Worm (Caenorhabditis elegans): Measurements from ENCODE around the gene grl-14.

The grl-14 gene

DNA sequence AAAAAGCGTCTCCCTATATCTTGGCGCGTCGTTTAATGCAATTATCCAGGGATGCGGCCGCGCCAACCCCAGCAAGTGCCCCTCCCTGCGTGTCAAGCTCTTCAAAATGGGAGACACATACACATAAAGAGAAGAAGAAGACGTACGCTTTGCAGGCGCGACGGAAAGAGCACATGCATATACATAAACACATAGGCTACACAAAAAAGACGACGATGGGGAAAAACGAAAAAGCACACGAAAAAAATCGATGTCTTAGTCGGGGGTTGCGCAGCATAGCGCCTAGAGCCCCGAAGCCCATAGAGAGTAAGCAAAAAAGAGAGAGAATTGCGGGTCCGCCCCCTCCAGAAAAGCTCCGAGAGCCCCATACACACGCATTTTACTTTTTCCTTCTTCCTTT lies 36.3 kb upstream of the grl-14 start, which contains the start of gene tpan-1 (continued):
- TF ChIP-seq C06A6.2 (GFP tag; conservative IDR thresholded peaks at IDR 0.05) (no peak), K12H6.12 (tag; optimal IDR thresholded peaks at IDR 0.05) (peak; percentile 53), T07F8.4 (tag; optimal IDR thresholded peaks at IDR 0.05) (no peak), F49E8.2 (tag; optimal IDR thresholded peaks at IDR 0.05; ENCODE audit: insufficient read depth) (no peak), ztf-18 (tag; optimal IDR thresholded peaks at IDR 0.05) (no peak), attf-5 (GFP tag; optimal IDR thresholded peaks at IDR 0.05) (no peak), Y95B8A.8 (GFP tag; IDR thresholded peaks at IDR 0.05) (no peak), ceh-91 (GFP tag; IDR thresholded peaks at IDR 0.05) (no peak), F10E7.11 (tag; optimal IDR thresholded peaks at IDR 0.05) (no peak), ceh-40 (GFP tag; IDR thresholded peaks at IDR 0.05) (no peak), ceh-58 (GFP tag; IDR thresholded peaks at IDR 0.05) (no peak), cebp-1 (GFP tag; IDR thresholded peaks at IDR 0.05) (no peak), cebp-1 (tag; optimal IDR thresholded peaks at IDR 0.05) (peak; percentile 46), egl-18 (GFP tag; IDR thresholded peaks at IDR 0.05) (no peak), F55B11.4 (tag; optimal IDR thresholded peaks at IDR 0.05; ENCODE audit: borderline replicate concordance, insufficient read depth) (no peak), hsf-1 (GFP tag; IDR thresholded peaks at IDR 0.05) (no peak), Y67H2A.10 (GFP tag; conservative IDR thresholded peaks at IDR 0.05) (no peak), snpc-4 (GFP tag; optimal IDR thresholded peaks at IDR 0.05) (no peak), snpc-4 (tag; optimal IDR thresholded peaks at IDR 0.05) (peak in 1 of 4 experiments; percentile 36), akir-1 (GFP tag; optimal IDR thresholded peaks at IDR 0.05) (no peak), ztf-6 (GFP tag; IDR thresholded peaks at IDR 0.05) (no peak), snpc-3.4 (tag; optimal IDR thresholded peaks at IDR 0.05) (no peak), mxl-1 (tag; optimal IDR thresholded peaks at IDR 0.05) (no peak), C17E4.6 (GFP tag; IDR thresholded peaks at IDR 0.05) (no peak), madf-10 (tag; optimal IDR thresholded peaks at IDR 0.05) (peak; percentile 90), ekl-4 (GFP tag; IDR thresholded peaks at IDR 0.05) (0 out of 2 replicates have a peak, but pooled peaks have one; percentile 22), cebp-2 (GFP tag; IDR thresholded peaks at IDR 0.05) (no peak), tbx-9 (tag; optimal IDR thresholded peaks at IDR 0.05; ENCODE audit: borderline replicate concordance) (no peak), attf-6 (GFP tag; IDR thresholded peaks at IDR 0.05) (no peak), ceh-27 (GFP tag; optimal IDR thresholded peaks at IDR 0.05) (peak; percentile 15), lag-1 (GFP tag; IDR thresholded peaks at IDR 0.05) (no peak), rcor-1 (GFP tag; IDR thresholded peaks at IDR 0.05) (no peak), unc-62 (GFP tag; optimal IDR thresholded peaks at IDR 0.05) (no peak), let-526 (GFP tag; IDR thresholded peaks at IDR 0.05) (no peak), egl-44 (GFP tag; IDR thresholded peaks at IDR 0.05) (no peak), zfh-2 (GFP tag; conservative IDR thresholded peaks at IDR 0.05) (peak; percentile 65; the same call in 1 of the 2 replicates), hmg-1.2 (GFP tag; IDR thresholded peaks at IDR 0.05) (peak; percentile 14; the same call in 1 of the 2 replicates), ztf-26 (tag; optimal IDR thresholded peaks at IDR 0.05) (no peak), nfya-2 (GFP tag; IDR thresholded peaks at IDR 0.05) (no peak), D2030.7 (GFP tag; IDR thresholded peaks at IDR 0.05) (no peak), snpc-1.3 (tag; optimal IDR thresholded peaks at IDR 0.05; ENCODE audit: insufficient read depth) (no peak), mes-4 (tag; optimal IDR thresholded peaks at IDR 0.05) (no peak), nfyb-1 (GFP tag; IDR thresholded peaks at IDR 0.05) (no peak), nhr-90 (tag; optimal IDR thresholded peaks at IDR 0.05) (no peak), lir-1 (GFP tag; conservative IDR thresholded peaks at IDR 0.05) (no peak), lsy-27 (tag; optimal IDR thresholded peaks at IDR 0.05; ENCODE audit: borderline replicate concordance, insufficient read depth) (no peak), chd-7 (tag; optimal IDR thresholded peaks at IDR 0.05) (no peak), nhr-120 (GFP tag; IDR thresholded peaks at IDR 0.05) (no peak), ets-4 (GFP tag; optimal IDR thresholded peaks at IDR 0.05) (no peak)

All from whole organism, young adult.